Worm (Caenorhabditis elegans) whole organism, early embryonic: ENCODE results near the gene tbce-1.

Source experiments
- F13C5.2 ChIP-seq: sonication (generic microtip); optimal IDR thresholded peaks from 2 replicates; lab custom pipeline; 2017; ENCODE audit warnings: mild to moderate bottlenecking, missing genetic modification characterization, inconsistent platforms, missing compliant biosample characterization
- aly-1 ChIP-seq: sonication (generic microtip); optimal IDR thresholded peaks from 2 replicates; lab custom pipeline; 2016; ENCODE audit warnings: missing genetic modification characterization, missing compliant biosample characterization
- ama-1 ChIP-seq: fragments of 150-350 bp; optimal IDR thresholded peaks from 2 replicates; lab custom pipeline; 2014
- flt-1 ChIP-seq: fragments of 200-800 bp; sonication (Bioruptor generic); IDR thresholded peaks from 2 replicates; pipeline ENCODE4 v1.3.6; 2022; ENCODE audit warnings: missing genetic modification characterization, missing compliant biosample characterization
- hmg-4 ChIP-seq: fragments of 200-800 bp; sonication (Bioruptor generic); optimal IDR thresholded peaks from 2 replicates; lab custom pipeline; 2018; ENCODE audit warnings: mild to moderate bottlenecking, missing genetic modification characterization, missing compliant biosample characterization
- tra-4 ChIP-seq: sonication (generic microtip); optimal IDR thresholded peaks from 2 replicates; lab custom pipeline; 2017; ENCODE audit warnings: missing genetic modification characterization, missing compliant biosample characterization

- TF ChIP-seq aly-1 (no peak), ama-1 (lab: Kevin White, UChicago) (no peak), F13C5.2 (tag; lab: Kevin White, UChicago) (no peak), tra-4 (tag; lab: Kevin White, UChicago) (no peak), flt-1 (no peak), hmg-4 (no peak)
These were observed 26.5 kb upstream of the tbce-1 start, which contains the start of the genes K07H8.5 and K07H8.8 for ce11 chrIV:8268024-8268423.
